Fruit fly (Drosophila melanogaster) whole organism, embryonic: Measurements from ENCODE around the gene CG13097.
A peak's percentile ranks its signal among the peaks of the same experiment; 100 is the strongest.

ENCODE experiments used
- ATbp ChIP-seq: fragments of 200-800 bp; sonication (Bioruptor generic); optimal IDR thresholded peaks from 2 replicates; lab custom pipeline; 2017; ENCODE audit warnings: missing biosample characterization, mild to moderate bottlenecking, missing genetic modification characterization, missing genetic modification reagents
- BEAF-32 ChIP-seq: fragments of 200-800 bp; sonication (Bioruptor generic); optimal IDR thresholded peaks from 3 replicates; lab custom pipeline; 2017; ENCODE audit warnings: missing biosample characterization, missing genetic modification characterization, mild to moderate bottlenecking, moderate library complexity, missing genetic modification reagents
- CG10267 ChIP-seq: fragments of 200-800 bp; sonication (Bioruptor generic); optimal IDR thresholded peaks from 2 replicates; lab custom pipeline; 2018; ENCODE audit warnings: missing biosample characterization, mild to moderate bottlenecking, missing genetic modification characterization, moderate library complexity
- CG11504 ChIP-seq: fragments of 200-800 bp; sonication (Bioruptor generic); optimal IDR thresholded peaks from 3 replicates; lab custom pipeline; 2019; ENCODE audit warnings: missing biosample characterization, mild to moderate bottlenecking, missing genetic modification characterization, moderate library complexity
- CG13624 ChIP-seq: fragments of 200-800 bp; sonication (Bioruptor generic); optimal IDR thresholded peaks from 2 replicates; lab custom pipeline; 2016; ENCODE audit warnings: missing biosample characterization, missing genetic modification characterization
- CG14014 ChIP-seq: fragments of 200-800 bp; sonication (Bioruptor generic); IDR thresholded peaks from 2 replicates; pipeline ENCODE4 v1.3.6; 2022; ENCODE audit warnings: missing biosample characterization, missing genetic modification characterization
- CG14667 ChIP-seq: fragments of 200-800 bp; sonication (Bioruptor generic); IDR thresholded peaks from 2 replicates; pipeline ENCODE4 v1.3.6; 2022; ENCODE audit warnings: missing biosample characterization, missing genetic modification characterization
- CG14710 ChIP-seq: fragments of 200-800 bp; sonication (Bioruptor generic); optimal IDR thresholded peaks from 3 replicates; lab custom pipeline; 2019; ENCODE audit warnings: missing biosample characterization, mild to moderate bottlenecking, missing genetic modification characterization, moderate library complexity
- CG1529 ChIP-seq: fragments of 200-800 bp; sonication (Bioruptor generic); optimal IDR thresholded peaks from 3 replicates; lab custom pipeline; 2018; ENCODE audit warnings: missing biosample characterization, missing genetic modification characterization
- CG17186 ChIP-seq: fragments of 200-800 bp; sonication (Bioruptor generic); optimal IDR thresholded peaks from 3 replicates; lab custom pipeline; 2017; ENCODE audit warnings: missing biosample characterization, missing genetic modification reagents, missing genetic modification characterization
- CG17361 ChIP-seq: fragments of 200-800 bp; sonication (Bioruptor generic); IDR thresholded peaks from 3 replicates; pipeline ENCODE4 v1.3.6; 2022; ENCODE audit warnings: missing biosample characterization, missing genetic modification characterization
- CG2712 ChIP-seq: fragments of 200-800 bp; optimal IDR thresholded peaks from 3 replicates; lab custom pipeline; 2019; ENCODE audit warnings: missing biosample characterization, mild to moderate bottlenecking, missing genetic modification characterization, moderate library complexity
- CG30403 ChIP-seq: fragments of 200-800 bp; sonication (Bioruptor generic); optimal IDR thresholded peaks from 3 replicates; lab custom pipeline; 2016; ENCODE audit warnings: missing biosample characterization, missing genetic modification characterization
- CG31224 ChIP-seq: fragments of 200-800 bp; sonication (Bioruptor generic); IDR thresholded peaks from 2 replicates; pipeline ENCODE4 v1.3.6; 2022; ENCODE audit warnings: missing biosample characterization, missing genetic modification characterization
- CG3847 ChIP-seq: fragments of 200-800 bp; sonication (Bioruptor generic); IDR thresholded peaks from 2 replicates; pipeline ENCODE4 v1.3.6; 2022; ENCODE audit warnings: missing biosample characterization, missing genetic modification characterization
- CG4707 ChIP-seq: fragments of 200-800 bp; sonication (Bioruptor generic); optimal IDR thresholded peaks from 2 replicates; lab custom pipeline; 2018; ENCODE audit warnings: missing biosample characterization, mild to moderate bottlenecking, missing genetic modification characterization, moderate library complexity
- CG4820 ChIP-seq: fragments of 200-800 bp; sonication (Bioruptor generic); optimal IDR thresholded peaks from 3 replicates; lab custom pipeline; 2016; ENCODE audit warnings: missing biosample characterization, missing genetic modification characterization
- CG8290 ChIP-seq, 3 experiments: fragments of 200-800 bp; sonication (Bioruptor generic); optimal IDR thresholded peaks; 2 replicates each; lab custom pipeline; 2016 to 2019; ENCODE audit warnings: missing biosample characterization in 3 of 3, missing genetic modification characterization in 3 of 3, mild to moderate bottlenecking in 2 of 3, moderate library complexity in 1 of 3
- E2f2 ChIP-seq: fragments of 200-800 bp; sonication (Bioruptor generic); IDR thresholded peaks from 2 replicates; pipeline ENCODE4 v1.3.6; 2022; ENCODE audit warnings: missing biosample characterization, missing genetic modification characterization
- GATAe ChIP-seq: fragments of 200-800 bp; sonication (Bioruptor generic); conservative IDR thresholded peaks from 2 replicates; pipeline ENCODE4 v1.3.6; 2022; ENCODE audit warnings: missing biosample characterization, missing genetic modification characterization
- Hr3 ChIP-seq: fragments of 200-800 bp; sonication (Bioruptor generic); optimal IDR thresholded peaks from 3 replicates; lab custom pipeline; 2016; ENCODE audit warnings: missing biosample characterization, missing genetic modification characterization
- Hr51 ChIP-seq, 2 experiments: fragments of 200-800 bp; sonication (Bioruptor generic); optimal IDR thresholded peaks; 2 replicates in 1 of 2; 3 replicates in 1 of 2; lab custom pipeline; 2016 to 2018; ENCODE audit warnings: missing biosample characterization in 2 of 2, missing genetic modification characterization in 2 of 2, mild to moderate bottlenecking in 1 of 2, moderate library complexity in 1 of 2
- Med ChIP-seq: fragments of 200-800 bp; sonication (Bioruptor generic); peaks from one replicate; lab custom pipeline; 2016; ENCODE audit warnings: missing biosample characterization, missing genetic modification characterization, mild to moderate bottlenecking, inconsistent platforms, moderate library complexity
- Oli ChIP-seq: fragments of 200-800 bp; sonication (Bioruptor generic); optimal IDR thresholded peaks from 2 replicates; lab custom pipeline; 2018; ENCODE audit warnings: missing biosample characterization, mild to moderate bottlenecking, missing genetic modification characterization, moderate library complexity
- Scr ChIP-seq: fragments of 200-800 bp; sonication (Bioruptor generic); IDR thresholded peaks from 2 replicates; pipeline ENCODE4 v1.3.6; 2022; ENCODE audit warnings: missing biosample characterization, missing genetic modification characterization; ENCODE audit not compliant: partially characterized antibody
- Xrp1 ChIP-seq: fragments of 200-800 bp; sonication (Bioruptor generic); IDR thresholded peaks from 2 replicates; pipeline ENCODE4 v1.3.6; 2022; ENCODE audit warnings: missing biosample characterization, missing genetic modification characterization
- ara ChIP-seq: fragments of 200-800 bp; sonication (Bioruptor generic); IDR thresholded peaks from 2 replicates; pipeline ENCODE4 v1.3.6; 2022; ENCODE audit warnings: missing biosample characterization, missing genetic modification characterization
- ash1 ChIP-seq: fragments of 200-800 bp; sonication (Bioruptor generic); optimal IDR thresholded peaks from 2 replicates; lab custom pipeline; 2018; ENCODE audit warnings: missing biosample characterization, mild to moderate bottlenecking, missing genetic modification characterization
- bsh ChIP-seq, 2 experiments: fragments of 200-800 bp; sonication (Bioruptor generic); optimal IDR thresholded peaks; 2 replicates each; lab custom pipeline; 2017 to 2018; ENCODE audit warnings: mild to moderate bottlenecking in 2 of 2, missing biosample characterization in 2 of 2, missing genetic modification characterization in 2 of 2, moderate library complexity in 1 of 2
- chif ChIP-seq, 2 experiments: fragments of 200-800 bp; sonication (Bioruptor generic); optimal IDR thresholded peaks; 3 replicates each; lab custom pipeline; 2016; ENCODE audit warnings: missing biosample characterization in 2 of 2, missing genetic modification characterization in 2 of 2
- chinmo ChIP-seq: fragments of 200-800 bp; sonication (Bioruptor generic); IDR thresholded peaks from 4 replicates; pipeline ENCODE4 v1.3.6; 2022; ENCODE audit warnings: missing biosample characterization, missing genetic modification characterization; ENCODE audit not compliant: partially characterized antibody
- ems ChIP-seq: fragments of 200-800 bp; sonication (Bioruptor generic); optimal IDR thresholded peaks from 3 replicates; lab custom pipeline; 2016; ENCODE audit warnings: missing biosample characterization, missing genetic modification characterization
- fd102C ChIP-seq: fragments of 200-800 bp; sonication (Bioruptor generic); optimal IDR thresholded peaks from 2 replicates; lab custom pipeline; 2018; ENCODE audit warnings: missing biosample characterization, mild to moderate bottlenecking, missing genetic modification characterization, moderate library complexity
- fd96Cb ChIP-seq: fragments of 200-800 bp; sonication (Bioruptor generic); optimal IDR thresholded peaks from 2 replicates; lab custom pipeline; 2018; ENCODE audit warnings: missing biosample characterization, mild to moderate bottlenecking, missing genetic modification characterization, moderate library complexity
- gce ChIP-seq: fragments of 200-800 bp; sonication (Bioruptor generic); IDR thresholded peaks from 3 replicates; pipeline ENCODE4 v1.3.6; 2022; ENCODE audit warnings: missing biosample characterization, missing genetic modification characterization
- gfzf ChIP-seq: fragments of 200-800 bp; sonication (Bioruptor generic); optimal IDR thresholded peaks from 2 replicates; lab custom pipeline; 2016; ENCODE audit warnings: missing biosample characterization, mild to moderate bottlenecking, missing genetic modification characterization, moderate library complexity
- insv ChIP-seq, 2 experiments: fragments of 200-800 bp; sonication (Bioruptor generic); optimal IDR thresholded peaks; 3 replicates each; lab custom pipeline; 2016 to 2018; ENCODE audit warnings: missing biosample characterization in 2 of 2, missing genetic modification characterization in 2 of 2
- lab ChIP-seq: fragments of 200-800 bp; sonication (Bioruptor generic); optimal IDR thresholded peaks from 3 replicates; lab custom pipeline; 2017; ENCODE audit warnings: missing biosample characterization, missing genetic modification characterization, mild to moderate bottlenecking, moderate library complexity, missing genetic modification reagents
- lmd ChIP-seq: fragments of 200-800 bp; sonication (Bioruptor generic); IDR thresholded peaks from 2 replicates; pipeline ENCODE4 v1.3.6; 2022; ENCODE audit warnings: missing biosample characterization, missing genetic modification characterization
- lola ChIP-seq, 3 experiments: fragments of >200 bp in 2 of 3; fragments of 200-800 bp in 1 of 3; sonication (Bioruptor generic) in 1 of 3; optimal IDR thresholded peaks; 2 replicates each; lab custom pipeline; 2017 to 2019; ENCODE audit warnings: missing biosample characterization in 3 of 3, missing genetic modification characterization in 3 of 3, mild to moderate bottlenecking in 1 of 3, moderate library complexity in 1 of 3
- pan ChIP-seq, 4 experiments: fragments of >200 bp in 3 of 4; fragments of 200-800 bp in 1 of 4; sonication (Bioruptor generic) in 1 of 4; optimal IDR thresholded peaks in 3 of 4; IDR thresholded peaks in 1 of 4; 2 replicates each; pipeline versions ENCODE4 v1.3.6 to Lab custom; 2017 to 2022; ENCODE audit warnings: missing biosample characterization in 2 of 4, missing genetic modification characterization in 2 of 4, mixed read lengths in 1 of 4
- prd ChIP-seq, 3 experiments: fragments of >200 bp in 2 of 3; fragments of 200-800 bp in 1 of 3; sonication (Bioruptor generic) in 1 of 3; optimal IDR thresholded peaks in 2 of 3; IDR thresholded peaks in 1 of 3; 2 replicates in 2 of 3; 3 replicates in 1 of 3; pipeline versions ENCODE4 v1.3.6 to Lab custom; 2017 to 2022; ENCODE audit warnings: missing biosample characterization in 1 of 3, missing genetic modification characterization in 1 of 3
- schlank ChIP-seq: fragments of 200-800 bp; sonication (Bioruptor generic); optimal IDR thresholded peaks from 2 replicates; lab custom pipeline; 2018; ENCODE audit warnings: missing biosample characterization, mild to moderate bottlenecking, missing genetic modification characterization
- sd ChIP-seq: fragments of 200-800 bp; sonication (Bioruptor generic); optimal IDR thresholded peaks from 3 replicates; lab custom pipeline; 2018; ENCODE audit warnings: missing biosample characterization, mild to moderate bottlenecking, missing genetic modification characterization, moderate library complexity
- sens ChIP-seq: fragments of 200-800 bp; sonication (Bioruptor generic); peaks from one replicate; lab custom pipeline; 2016; ENCODE audit warnings: missing biosample characterization, missing genetic modification characterization
- slou ChIP-seq: fragments of 200-800 bp; sonication (Bioruptor generic); optimal IDR thresholded peaks from 3 replicates; lab custom pipeline; 2016; ENCODE audit warnings: missing biosample characterization, missing genetic modification characterization
- ttk ChIP-seq: fragments of 200-800 bp; sonication (Bioruptor generic); IDR thresholded peaks from 2 replicates; pipeline ENCODE4 v2.1.2; 2022; ENCODE audit warnings: missing biosample characterization, missing genetic modification characterization
- vfl ChIP-seq: fragments of 200-800 bp; sonication (Bioruptor generic); optimal IDR thresholded peaks from 2 replicates; lab custom pipeline; 2016; ENCODE audit warnings: missing biosample characterization, missing genetic modification characterization
- zf30C ChIP-seq: fragments of 200-800 bp; sonication (Bioruptor generic); optimal IDR thresholded peaks from 3 replicates; lab custom pipeline; 2018; ENCODE audit warnings: missing biosample characterization, mild to moderate bottlenecking, missing genetic modification characterization

The CG13097 gene

dm6 chr2L:8471667-8472066 lies 43.0 kb downstream of the CG13097 start (continued):
- TF ChIP-seq CG2712 (tag; lab: Kevin White, UChicago) (peak; percentile 72), chinmo (GFP tag; lab: Robert Waterston, UW) (no peak), ash1 (GFP tag; lab: Kevin White, UChicago) (no peak), slou (GFP tag; lab: Kevin White, UChicago) (no peak), ara (GFP tag; lab: Robert Waterston, UW) (no peak), fd102C (GFP tag; lab: Kevin White, UChicago) (no peak), E2f2 (GFP tag; lab: Robert Waterston, UW) (no peak), lmd (no peak), CG3847 (GFP tag; lab: Robert Waterston, UW) (no peak), CG31224 (GFP tag; lab: Robert Waterston, UW) (no peak), CG17361 (GFP tag; lab: Robert Waterston, UW) (peak; percentile 60), ttk (no peak), CG14710 (peak; percentile 59), CG14014 (GFP tag; lab: Robert Waterston, UW) (no peak), ems (GFP tag; lab: Kevin White, UChicago) (no peak), fd96Cb (peak; percentile 58), CG8290 (GFP tag; optimal IDR thresholded peaks at IDR 0.05; lab: Kevin White, UChicago) (no peak), CG8290 (tag; optimal IDR thresholded peaks at IDR 0.05; lab: Kevin White, UChicago) (no peak), CG14667 (GFP tag; lab: Robert Waterston, UW) (no peak), Oli (tag; lab: Kevin White, UChicago) (peak; percentile 44), Med (no peak), CG4707 (no peak), CG17186 (GFP tag; lab: Kevin White, UChicago) (no peak), CG1529 (GFP tag; lab: Kevin White, UChicago) (peak; percentile 10), BEAF-32 (GFP tag; lab: Kevin White, UChicago) (no peak), bsh (GFP tag; optimal IDR thresholded peaks at IDR 0.05; lab: Kevin White, UChicago) (peak; percentile 55 to 68), Hr51 (GFP tag; optimal IDR thresholded peaks at IDR 0.05; lab: Kevin White, UChicago) (peak in 1 of 2 experiments; percentile 25), insv (GFP tag; optimal IDR thresholded peaks at IDR 0.05; lab: Kevin White, UChicago) (no peak), sd (tag; lab: Kevin White, UChicago) (no peak), CG30403 (GFP tag; lab: Kevin White, UChicago) (peak; percentile 29), schlank (tag; lab: Kevin White, UChicago) (no peak), CG10267 (tag; lab: Kevin White, UChicago) (peak; percentile 41), ATbp (GFP tag; lab: Kevin White, UChicago) (no peak), prd (optimal IDR thresholded peaks at IDR 0.05; lab: Kevin White, UChicago) (no peak), prd (GFP tag; IDR thresholded peaks at IDR 0.05; lab: Robert Waterston, UW) (peak; percentile 61; the same call in 2 of the 3 replicates), Hr3 (GFP tag; lab: Kevin White, UChicago) (peak; percentile 15), pan (optimal IDR thresholded peaks at IDR 0.05; lab: Kevin White, UChicago) (no peak), pan (GFP tag; optimal IDR thresholded peaks at IDR 0.05 in 1 of 2, IDR thresholded peaks at IDR 0.05 in 1 of 2) (peak in 1 of 2 experiments; percentile 34), gfzf (no peak), vfl (GFP tag; lab: Kevin White, UChicago) (no peak), CG4820 (GFP tag; lab: Kevin White, UChicago) (peak; percentile 50), lab (GFP tag; lab: Kevin White, UChicago) (no peak), lola (GFP tag; optimal IDR thresholded peaks at IDR 0.05; lab: Kevin White, UChicago) (peak in 1 of 3 experiments; percentile 74), GATAe (GFP tag; lab: Robert Waterston, UW) (no peak), CG13624 (no peak), chif (GFP tag; optimal IDR thresholded peaks at IDR 0.05; lab: Kevin White, UChicago) (peak in 1 of 2 experiments; percentile 34), CG11504 (tag; lab: Kevin White, UChicago) (peak; percentile 50), zf30C (GFP tag; lab: Kevin White, UChicago) (no peak), gce (no peak), sens (peak; percentile 84), Xrp1 (GFP tag; lab: Robert Waterston, UW) (peak; percentile 63), Scr (GFP tag; lab: Robert Waterston, UW) (no peak)
